Worm (Caenorhabditis elegans) whole organism, L1 larva: ENCODE measurements around the gene W07G4.5.

Source experiments
- C16A3.4 ChIP-seq: fragments of 150-350 bp; optimal IDR thresholded peaks from 2 replicates; lab custom pipeline; 2014; ENCODE audit warnings: missing biosample characterization, missing genetic modification characterization
- C34B4.2 ChIP-seq: sonication (generic microtip); optimal IDR thresholded peaks from 2 replicates; lab custom pipeline; 2017; ENCODE audit warnings: mild to moderate bottlenecking, missing genetic modification characterization, missing compliant biosample characterization
- Y116A8C.19 ChIP-seq: sonication (generic microtip); optimal IDR thresholded peaks from 2 replicates; lab custom pipeline; 2016; ENCODE audit warnings: missing compliant biosample characterization, missing genetic modification characterization, borderline replicate concordance
- aha-1 ChIP-seq: fragments of 150-350 bp; optimal IDR thresholded peaks from 2 replicates; lab custom pipeline; 2014; ENCODE audit warnings: missing biosample characterization, missing genetic modification characterization
- ama-1 ChIP-seq: fragments of 150-350 bp; optimal IDR thresholded peaks from 2 replicates; lab custom pipeline; 2014
- blmp-1 ChIP-seq: fragments of 150-350 bp; optimal IDR thresholded peaks from 2 replicates; lab custom pipeline; 2014; ENCODE audit warnings: missing biosample characterization, missing genetic modification characterization
- ceh-8 ChIP-seq: fragments of 200-800 bp; sonication (Bioruptor generic); optimal IDR thresholded peaks from 2 replicates; lab custom pipeline; 2018; ENCODE audit warnings: mild to moderate bottlenecking, missing genetic modification characterization, moderate library complexity, missing compliant biosample characterization
- ceh-82 ChIP-seq, 3 experiments: fragments of 150-350 bp in 1 of 3; sonication (generic microtip) in 2 of 3; optimal IDR thresholded peaks; 2 replicates each; lab custom pipeline; 2014 to 2017; ENCODE audit warnings: missing biosample characterization in 3 of 3, missing genetic modification characterization in 3 of 3
- dpl-1 ChIP-seq, 3 experiments: fragments of 150-350 bp in 2 of 3; sonication (generic microtip) in 1 of 3; optimal IDR thresholded peaks; 2 replicates each; lab custom pipeline; 2014 to 2017; ENCODE audit warnings: missing biosample characterization in 3 of 3, missing genetic modification characterization in 3 of 3, missing genetic modification reagents in 3 of 3
- dsc-1 ChIP-seq: sonication (generic microtip); optimal IDR thresholded peaks from 2 replicates; lab custom pipeline; 2016; ENCODE audit warnings: mild to moderate bottlenecking, missing genetic modification characterization, missing compliant biosample characterization
- efl-1 ChIP-seq, 4 experiments: fragments of 150-350 bp; optimal IDR thresholded peaks in 3 of 4; peaks in 1 of 4; 1 replicate in 1 of 4; 2 replicates in 3 of 4; lab custom pipeline; 2014; ENCODE audit warnings: missing biosample characterization in 2 of 4, missing genetic modification characterization in 2 of 4, missing genetic modification reagents in 2 of 4
- efl-3 ChIP-seq: fragments of 200-800 bp; sonication (Bioruptor generic); optimal IDR thresholded peaks from 2 replicates; lab custom pipeline; 2018; ENCODE audit warnings: mild to moderate bottlenecking, missing genetic modification characterization, missing compliant biosample characterization
- egl-13 ChIP-seq: sonication (generic microtip); optimal IDR thresholded peaks from 2 replicates; lab custom pipeline; 2016; ENCODE audit warnings: missing genotype, missing genetic modification reagents, missing genetic modification characterization, missing compliant biosample characterization
- egl-27 ChIP-seq, 2 experiments: fragments of 150-350 bp in 1 of 2; sonication (generic microtip); optimal IDR thresholded peaks; 3 replicates each; lab custom pipeline; 2017 to 2018; ENCODE audit warnings: missing biosample characterization in 2 of 2, missing genetic modification characterization in 2 of 2, missing genetic modification reagents in 2 of 2
- fkh-8 ChIP-seq: sonication (generic microtip); optimal IDR thresholded peaks from 2 replicates; lab custom pipeline; 2016; ENCODE audit warnings: mild to moderate bottlenecking, missing genetic modification characterization, missing compliant biosample characterization
- fos-1 ChIP-seq: fragments of 150-350 bp; optimal IDR thresholded peaks from 2 replicates; lab custom pipeline; 2014; ENCODE audit warnings: missing biosample characterization, missing genetic modification characterization
- grh-1 ChIP-seq: fragments of 200-800 bp; sonication (Bioruptor generic); IDR thresholded peaks from 2 replicates; pipeline ENCODE4 v1.3.6; 2022; ENCODE audit warnings: missing genetic modification reagents, missing genetic modification characterization, missing compliant biosample characterization
- hlh-17 ChIP-seq: fragments of 200-800 bp; sonication (Bioruptor generic); optimal IDR thresholded peaks from 2 replicates; lab custom pipeline; 2018; ENCODE audit warnings: missing genetic modification characterization, mild to moderate bottlenecking, missing compliant biosample characterization, moderate library complexity, borderline replicate concordance
- hpl-2 ChIP-seq: fragments of 150-350 bp; optimal IDR thresholded peaks from 2 replicates; lab custom pipeline; 2014; ENCODE audit warnings: missing biosample characterization, missing genetic modification reagents, missing genetic modification characterization
- irx-1 ChIP-seq: sonication (generic microtip); optimal IDR thresholded peaks from 2 replicates; lab custom pipeline; 2016; ENCODE audit warnings: missing genetic modification characterization, missing compliant biosample characterization
- jun-1 ChIP-seq: fragments of 150-350 bp; optimal IDR thresholded peaks from 2 replicates; lab custom pipeline; 2014; ENCODE audit warnings: missing biosample characterization, missing genetic modification reagents, missing genetic modification characterization
- lin-14 ChIP-seq: fragments of 200-800 bp; sonication (Bioruptor generic); optimal IDR thresholded peaks from 2 replicates; lab custom pipeline; 2018; ENCODE audit warnings: mild to moderate bottlenecking, missing genetic modification characterization, moderate library complexity, missing compliant biosample characterization
- lin-15B ChIP-seq: fragments of 150-350 bp; sonication (generic microtip); optimal IDR thresholded peaks from 3 replicates; lab custom pipeline; 2014; ENCODE audit warnings: missing biosample characterization, missing genetic modification characterization
- lin-35 ChIP-seq, 2 experiments: fragments of 150-350 bp; optimal IDR thresholded peaks; 2 replicates each; lab custom pipeline; 2014; ENCODE audit warnings: missing biosample characterization in 2 of 2, missing genetic modification characterization in 2 of 2, missing genetic modification reagents in 2 of 2
- lin-39 ChIP-seq: fragments of 150-350 bp; optimal IDR thresholded peaks from 2 replicates; lab custom pipeline; 2014; ENCODE audit warnings: missing biosample characterization, missing genetic modification reagents, missing genetic modification characterization
- lir-3 ChIP-seq: sonication (generic microtip); optimal IDR thresholded peaks from 2 replicates; lab custom pipeline; 2016; ENCODE audit warnings: mild to moderate bottlenecking, missing genetic modification characterization, moderate library complexity, missing compliant biosample characterization; ENCODE audit not compliant: poor library complexity
- lsy-2 ChIP-seq, 2 experiments: fragments of 150-350 bp; optimal IDR thresholded peaks; 2 replicates each; lab custom pipeline; 2014; ENCODE audit warnings: missing biosample characterization in 2 of 2, missing genetic modification characterization in 2 of 2
- mdl-1 ChIP-seq, 2 experiments: fragments of 150-350 bp; optimal IDR thresholded peaks; 2 replicates each; lab custom pipeline; 2014 to 2017; ENCODE audit warnings: missing biosample characterization in 2 of 2, missing genetic modification characterization in 2 of 2, inconsistent platforms in 1 of 2
- mep-1 ChIP-seq: fragments of 150-350 bp; optimal IDR thresholded peaks from 2 replicates; lab custom pipeline; 2014; ENCODE audit warnings: missing biosample characterization, missing genetic modification characterization
- nhr-11 ChIP-seq: fragments of 150-350 bp; optimal IDR thresholded peaks from 2 replicates; lab custom pipeline; 2014; ENCODE audit warnings: missing biosample characterization, missing genetic modification characterization
- nhr-12 ChIP-seq: sonication (generic microtip); optimal IDR thresholded peaks from 2 replicates; lab custom pipeline; 2017; ENCODE audit warnings: missing biosample characterization, missing genetic modification characterization
- nhr-19 ChIP-seq: fragments of 200-800 bp; sonication (Bioruptor generic); conservative IDR thresholded peaks from 2 replicates; pipeline ENCODE4 v1.3.6; 2022; ENCODE audit warnings: missing genetic modification characterization, missing compliant biosample characterization
- nhr-20 ChIP-seq: sonication (generic microtip); optimal IDR thresholded peaks from 2 replicates; lab custom pipeline; 2016; ENCODE audit warnings: mild to moderate bottlenecking, missing genetic modification characterization, missing compliant biosample characterization
- nhr-71 ChIP-seq: sonication (generic microtip); optimal IDR thresholded peaks from 2 replicates; lab custom pipeline; 2016; ENCODE audit warnings: mild to moderate bottlenecking, missing genetic modification characterization, moderate library complexity, missing compliant biosample characterization
- nhr-76 ChIP-seq: sonication (generic microtip); optimal IDR thresholded peaks from 2 replicates; lab custom pipeline; 2017; ENCODE audit warnings: missing biosample characterization, missing genetic modification characterization
- nhr-77 ChIP-seq: fragments of 150-350 bp; optimal IDR thresholded peaks from 2 replicates; lab custom pipeline; 2014; ENCODE audit warnings: missing biosample characterization, missing genetic modification characterization
- nhr-84 ChIP-seq: sonication (generic microtip); optimal IDR thresholded peaks from 2 replicates; lab custom pipeline; 2017; ENCODE audit warnings: missing biosample characterization, missing genetic modification characterization
- pag-3 ChIP-seq: sonication (generic microtip); optimal IDR thresholded peaks from 2 replicates; lab custom pipeline; 2017; ENCODE audit warnings: missing genetic modification characterization, mild to moderate bottlenecking, missing compliant biosample characterization, antibody characterized with exemption, borderline replicate concordance; ENCODE audit not compliant: insufficient read depth
- pax-3 ChIP-seq: fragments of 200-800 bp; sonication (Bioruptor generic); optimal IDR thresholded peaks from 2 replicates; lab custom pipeline; 2018; ENCODE audit warnings: mild to moderate bottlenecking, missing genetic modification characterization, moderate library complexity, missing compliant biosample characterization
- pqm-1 ChIP-seq: sonication (generic microtip); optimal IDR thresholded peaks from 3 replicates; lab custom pipeline; 2017; ENCODE audit warnings: missing biosample characterization, missing genetic modification characterization
- rnt-1 ChIP-seq: sonication (generic microtip); optimal IDR thresholded peaks from 2 replicates; lab custom pipeline; 2016; ENCODE audit warnings: mild to moderate bottlenecking, missing genetic modification characterization, moderate library complexity, missing compliant biosample characterization
- skn-1 ChIP-seq: fragments of 150-350 bp; optimal IDR thresholded peaks from 2 replicates; lab custom pipeline; 2014; ENCODE audit warnings: missing biosample characterization, missing genetic modification characterization
- snu-23 ChIP-seq: sonication (generic microtip); optimal IDR thresholded peaks from 2 replicates; lab custom pipeline; 2016; ENCODE audit warnings: missing genetic modification characterization, missing compliant biosample characterization
- swsn-7 ChIP-seq: sonication (generic microtip); optimal IDR thresholded peaks from 2 replicates; lab custom pipeline; 2016; ENCODE audit warnings: missing genetic modification characterization, missing compliant biosample characterization
- tlp-1 ChIP-seq: fragments of 150-350 bp; optimal IDR thresholded peaks from 2 replicates; lab custom pipeline; 2014; ENCODE audit warnings: missing biosample characterization, missing genetic modification characterization
- unc-130 ChIP-seq: fragments of 150-350 bp; optimal IDR thresholded peaks from 2 replicates; lab custom pipeline; 2017; ENCODE audit warnings: missing biosample characterization, missing genetic modification characterization, inconsistent platforms
- unc-62 ChIP-seq: fragments of 150-350 bp; optimal IDR thresholded peaks from 2 replicates; lab custom pipeline; 2014; ENCODE audit warnings: missing biosample characterization, missing genetic modification reagents, missing genetic modification characterization
- vab-15 ChIP-seq: sonication (generic microtip); optimal IDR thresholded peaks from 2 replicates; lab custom pipeline; 2017; ENCODE audit warnings: missing genotype, mild to moderate bottlenecking, missing genetic modification characterization, missing compliant biosample characterization
- xbp-1 ChIP-seq: sonication (generic microtip); optimal IDR thresholded peaks from 2 replicates; lab custom pipeline; 2016; ENCODE audit warnings: missing genetic modification characterization, missing compliant biosample characterization
- zag-1 ChIP-seq: fragments of 150-350 bp; optimal IDR thresholded peaks from 2 replicates; lab custom pipeline; 2014; ENCODE audit warnings: missing biosample characterization, missing genetic modification characterization
- zip-4 ChIP-seq: fragments of 200-800 bp; sonication (Bioruptor generic); optimal IDR thresholded peaks from 2 replicates; lab custom pipeline; 2018; ENCODE audit warnings: mild to moderate bottlenecking, missing genetic modification characterization, moderate library complexity, missing compliant biosample characterization

Gene W07G4.5

ce11 chrV:13082442-13083126, 34.8 kb downstream of the W07G4.5 start, which contains the start of gene C34B4.2 (continued):
- TF ChIP-seq hpl-2 (no peak), grh-1 (no peak), nhr-19 (GFP tag; lab: Robert Waterston, UW) (peak; percentile 92), mdl-1 (tag; optimal IDR thresholded peaks at IDR 0.05; lab: Kevin White, UChicago) (peak in 1 of 2 experiments; percentile 79), zag-1 (no peak), rnt-1 (peak; percentile 85), efl-1 (optimal IDR thresholded peaks at IDR 0.05; lab: Kevin White, UChicago) (peak; percentile 29 to 55), efl-1 (GFP tag; optimal IDR thresholded peaks at IDR 0.05 in 1 of 2; lab: Kevin White, UChicago) (peak in 1 of 2 experiments; percentile 48), jun-1 (tag; lab: Kevin White, UChicago) (no peak), nhr-11 (tag; lab: Kevin White, UChicago) (peak; percentile 25), Y116A8C.19 (tag; lab: Kevin White, UChicago) (no peak), skn-1 (tag; lab: Kevin White, UChicago) (peak; percentile 11), nhr-20 (peak; percentile 83), ceh-82 (tag; optimal IDR thresholded peaks at IDR 0.05; lab: Kevin White, UChicago) (peak in 1 of 3 experiments; percentile 24), lin-15B (tag; lab: Kevin White, UChicago) (no peak), nhr-12 (tag; lab: Kevin White, UChicago) (no peak), fkh-8 (tag; lab: Kevin White, UChicago) (peak; percentile 8), C34B4.2 (tag; lab: Kevin White, UChicago) (no peak), ama-1 (no peak), aha-1 (peak; percentile 92), egl-27 (tag; optimal IDR thresholded peaks at IDR 0.05; lab: Kevin White, UChicago) (peak; percentile 81 to 84), snu-23 (GFP tag; lab: Kevin White, UChicago) (peak; percentile 68), pqm-1 (tag; lab: Kevin White, UChicago) (no peak), hlh-17 (GFP tag; lab: Kevin White, UChicago) (no peak), lin-14 (peak; percentile 90), dsc-1 (peak; percentile 32), nhr-77 (peak; percentile 88), fos-1 (no peak), pax-3 (peak; percentile 84), vab-15 (tag; lab: Kevin White, UChicago) (no peak), efl-3 (no peak), tlp-1 (tag; lab: Kevin White, UChicago) (no peak), nhr-84 (tag; lab: Kevin White, UChicago) (no peak), irx-1 (tag; lab: Kevin White, UChicago) (peak; percentile 63), mep-1 (tag; lab: Kevin White, UChicago) (peak; percentile 68), unc-62 (no peak), lsy-2 (tag; optimal IDR thresholded peaks at IDR 0.05; lab: Kevin White, UChicago) (peak; percentile 24 to 68), pag-3 (tag; lab: Kevin White, UChicago) (no peak), nhr-76 (tag; lab: Kevin White, UChicago) (no peak), lin-35 (GFP tag; optimal IDR thresholded peaks at IDR 0.05; lab: Kevin White, UChicago) (peak; percentile 33 to 34), lir-3 (no peak), blmp-1 (peak; percentile 78), zip-4 (GFP tag; lab: Kevin White, UChicago) (peak; percentile 40), C16A3.4 (tag; lab: Kevin White, UChicago) (peak; percentile 35), swsn-7 (tag; lab: Kevin White, UChicago) (peak; percentile 64), nhr-71 (peak; percentile 93), egl-13 (tag; lab: Kevin White, UChicago) (no peak), unc-130 (tag; lab: Kevin White, UChicago) (peak; percentile 39), dpl-1 (GFP tag; optimal IDR thresholded peaks at IDR 0.05; lab: Kevin White, UChicago) (peak in 2 of 3 experiments; percentile 7 to 45), ceh-8 (GFP tag; lab: Kevin White, UChicago) (no peak), xbp-1 (tag; lab: Kevin White, UChicago) (peak; percentile 37), lin-39 (tag; lab: Kevin White, UChicago) (peak; percentile 71)
